Fruit fly (Drosophila melanogaster) whole organism, embryonic: Measurements from ENCODE around the gene Fit2.

Source experiments
- Ada2b ChIP-seq: fragments of 200-800 bp; sonication (Bioruptor generic); IDR thresholded peaks from 2 replicates; pipeline ENCODE4 v1.3.6; 2022; ENCODE audit warnings: missing biosample characterization, missing genetic modification characterization
- Antp ChIP-seq: fragments of 200-800 bp; sonication (Bioruptor generic); optimal IDR thresholded peaks from 3 replicates; lab custom pipeline; 2016; ENCODE audit warnings: missing biosample characterization, missing genetic modification characterization
- Bdp1 ChIP-seq: fragments of 200-800 bp; sonication (Bioruptor generic); optimal IDR thresholded peaks from 3 replicates; lab custom pipeline; 2016; ENCODE audit warnings: missing biosample characterization, missing genetic modification characterization
- Bteb2 ChIP-seq: fragments of 200-800 bp; sonication (Bioruptor generic); optimal IDR thresholded peaks from 2 replicates; lab custom pipeline; 2016; ENCODE audit warnings: missing biosample characterization, missing genetic modification characterization
- C15 ChIP-seq: fragments of 200-800 bp; sonication (Bioruptor generic); IDR thresholded peaks from 3 replicates; pipeline ENCODE4 v1.3.6; 2022; ENCODE audit warnings: missing biosample characterization, missing genetic modification characterization
- CG10209 ChIP-seq: fragments of 200-800 bp; sonication (Bioruptor generic); optimal IDR thresholded peaks from 3 replicates; lab custom pipeline; 2017; ENCODE audit warnings: missing biosample characterization, mild to moderate bottlenecking, missing genetic modification characterization, missing genetic modification reagents
- CG10366 ChIP-seq: fragments of 200-800 bp; sonication (Bioruptor generic); IDR thresholded peaks from 2 replicates; pipeline ENCODE4 v1.3.6; 2022; ENCODE audit warnings: missing biosample characterization, missing genetic modification characterization
- CG12391 ChIP-seq: fragments of 200-800 bp; sonication (Bioruptor generic); optimal IDR thresholded peaks from 3 replicates; lab custom pipeline; 2018; ENCODE audit warnings: missing biosample characterization, mild to moderate bottlenecking, missing genetic modification characterization, moderate library complexity
- CG15479 ChIP-seq: fragments of 200-800 bp; sonication (Bioruptor generic); optimal IDR thresholded peaks from 3 replicates; lab custom pipeline; 2019; ENCODE audit warnings: missing biosample characterization, mild to moderate bottlenecking, missing genetic modification characterization, moderate library complexity
- CG16813 ChIP-seq: fragments of 200-800 bp; sonication (Bioruptor generic); IDR thresholded peaks from 3 replicates; pipeline ENCODE4 v1.3.6; 2022; ENCODE audit warnings: missing biosample characterization, missing genetic modification characterization; ENCODE audit not compliant: partially characterized antibody
- CG17568 ChIP-seq: fragments of 200-800 bp; sonication (Bioruptor generic); optimal IDR thresholded peaks from 2 replicates; lab custom pipeline; 2018; ENCODE audit warnings: missing biosample characterization, mild to moderate bottlenecking, missing genetic modification characterization, moderate library complexity
- CG17829 ChIP-seq: fragments of 200-800 bp; optimal IDR thresholded peaks from 2 replicates; lab custom pipeline; 2019; ENCODE audit warnings: missing biosample characterization, mild to moderate bottlenecking, missing genetic modification characterization, moderate library complexity
- CG1832 ChIP-seq: fragments of 200-800 bp; sonication (Bioruptor generic); optimal IDR thresholded peaks from 2 replicates; lab custom pipeline; 2017; ENCODE audit warnings: missing biosample characterization, mild to moderate bottlenecking, missing genetic modification characterization, inconsistent platforms
- CG2129 ChIP-seq: fragments of 200-800 bp; sonication (Bioruptor generic); IDR thresholded peaks from 2 replicates; pipeline ENCODE4 v1.3.6; 2022; ENCODE audit warnings: missing biosample characterization, missing genetic modification characterization; ENCODE audit not compliant: partially characterized antibody
- CG2199 ChIP-seq: fragments of 200-800 bp; sonication (Bioruptor generic); IDR thresholded peaks from 3 replicates; pipeline ENCODE4 v1.3.6; 2022; ENCODE audit warnings: missing biosample characterization, missing genetic modification characterization
- CG30431 ChIP-seq: fragments of 200-800 bp; sonication (Bioruptor generic); optimal IDR thresholded peaks from 2 replicates; lab custom pipeline; 2017; ENCODE audit warnings: missing biosample characterization, missing genetic modification characterization
- CG31224 ChIP-seq: fragments of 200-800 bp; sonication (Bioruptor generic); IDR thresholded peaks from 2 replicates; pipeline ENCODE4 v1.3.6; 2022; ENCODE audit warnings: missing biosample characterization, missing genetic modification characterization
- CG31441 ChIP-seq: fragments of 200-800 bp; sonication (Bioruptor generic); IDR thresholded peaks from 2 replicates; pipeline ENCODE4 v1.3.6; 2022; ENCODE audit warnings: missing biosample characterization, missing genetic modification characterization
- CG3163 ChIP-seq: fragments of 200-800 bp; sonication (Bioruptor generic); optimal IDR thresholded peaks from 3 replicates; lab custom pipeline; 2016; ENCODE audit warnings: missing biosample characterization, missing genetic modification characterization
- CG33213 ChIP-seq: fragments of 200-800 bp; sonication (Bioruptor generic); optimal IDR thresholded peaks from 3 replicates; lab custom pipeline; 2016; ENCODE audit warnings: missing biosample characterization, missing genetic modification characterization
- CG34224 ChIP-seq: fragments of 200-800 bp; sonication (Bioruptor generic); IDR thresholded peaks from 3 replicates; pipeline ENCODE4 v1.3.6; 2022; ENCODE audit warnings: missing biosample characterization, missing genetic modification characterization; ENCODE audit not compliant: partially characterized antibody
- CG4617 ChIP-seq: fragments of 200-800 bp; sonication (Bioruptor generic); optimal IDR thresholded peaks from 3 replicates; lab custom pipeline; 2016; ENCODE audit warnings: missing biosample characterization, missing genetic modification characterization, borderline replicate concordance
- CG6272 ChIP-seq: fragments of 200-800 bp; sonication (Bioruptor generic); IDR thresholded peaks from 2 replicates; pipeline ENCODE4 v1.3.6; 2022; ENCODE audit warnings: missing biosample characterization, missing genetic modification characterization
- CG9437 ChIP-seq: fragments of 200-800 bp; sonication (Bioruptor generic); optimal IDR thresholded peaks from 2 replicates; lab custom pipeline; 2018; ENCODE audit warnings: missing biosample characterization, mild to moderate bottlenecking, missing genetic modification characterization
- CG9797 ChIP-seq: fragments of 200-800 bp; sonication (Bioruptor generic); optimal IDR thresholded peaks from 3 replicates; lab custom pipeline; 2018; ENCODE audit warnings: missing biosample characterization, mild to moderate bottlenecking, missing genetic modification characterization
- Dbx ChIP-seq: fragments of 200-800 bp; sonication (Bioruptor generic); IDR thresholded peaks from 3 replicates; pipeline ENCODE4 v1.3.6; 2022; ENCODE audit warnings: missing biosample characterization, missing genetic modification characterization
- Dp ChIP-seq: fragments of 200-800 bp; sonication (Bioruptor generic); optimal IDR thresholded peaks from 2 replicates; lab custom pipeline; 2018; ENCODE audit warnings: missing biosample characterization, mild to moderate bottlenecking, missing genetic modification characterization, moderate library complexity
- Drgx ChIP-seq: fragments of 200-800 bp; sonication (Bioruptor generic); IDR thresholded peaks from 2 replicates; pipeline ENCODE4 v1.3.6; 2022; ENCODE audit warnings: missing biosample characterization, missing genetic modification characterization
- E2f1 ChIP-seq: fragments of 200-800 bp; sonication (Bioruptor generic); IDR thresholded peaks from 2 replicates; pipeline ENCODE4 v1.3.6; 2022; ENCODE audit warnings: missing biosample characterization, missing genetic modification characterization
- Fer1 ChIP-seq: fragments of 200-800 bp; sonication (Bioruptor generic); optimal IDR thresholded peaks from 2 replicates; lab custom pipeline; 2017; ENCODE audit warnings: missing biosample characterization, mild to moderate bottlenecking, missing genetic modification characterization
- Fer3 ChIP-seq: fragments of 200-800 bp; sonication (Bioruptor generic); optimal IDR thresholded peaks from 2 replicates; lab custom pipeline; 2018; ENCODE audit warnings: missing biosample characterization, mild to moderate bottlenecking, missing genetic modification characterization, moderate library complexity
- HLH3B ChIP-seq: fragments of 200-800 bp; sonication (Bioruptor generic); IDR thresholded peaks from 2 replicates; pipeline ENCODE4 v1.3.6; 2022; ENCODE audit warnings: missing biosample characterization, missing genetic modification characterization
- Hr39 ChIP-seq: fragments of >200 bp; optimal IDR thresholded peaks from 2 replicates; lab custom pipeline; 2017
- Oli ChIP-seq: fragments of 200-800 bp; sonication (Bioruptor generic); optimal IDR thresholded peaks from 2 replicates; lab custom pipeline; 2018; ENCODE audit warnings: missing biosample characterization, mild to moderate bottlenecking, missing genetic modification characterization, moderate library complexity
- Optix ChIP-seq: fragments of 200-800 bp; sonication (Bioruptor generic); IDR thresholded peaks from 3 replicates; pipeline ENCODE4 v1.3.6; 2022; ENCODE audit warnings: missing biosample characterization, missing genetic modification characterization
- Trl ChIP-seq, 3 experiments: fragments of >200 bp in 2 of 3; fragments of 200-800 bp in 1 of 3; sonication (Bioruptor generic) in 1 of 3; optimal IDR thresholded peaks; 2 replicates in 1 of 3; 3 replicates in 2 of 3; lab custom pipeline; 2016 to 2017; ENCODE audit warnings: missing biosample characterization in 1 of 3, missing genetic modification characterization in 1 of 3
- amos ChIP-seq: fragments of 200-800 bp; sonication (Bioruptor generic); IDR thresholded peaks from 2 replicates; pipeline ENCODE4 v1.3.6; 2022; ENCODE audit warnings: missing biosample characterization, missing genetic modification characterization; ENCODE audit not compliant: partially characterized antibody
- dmrt11E ChIP-seq: fragments of 200-800 bp; sonication (Bioruptor generic); optimal IDR thresholded peaks from 3 replicates; lab custom pipeline; 2018; ENCODE audit warnings: missing biosample characterization, mild to moderate bottlenecking, missing genetic modification characterization, moderate library complexity
- gem ChIP-seq: fragments of 200-800 bp; sonication (Bioruptor generic); optimal IDR thresholded peaks from 2 replicates; lab custom pipeline; 2019; ENCODE audit warnings: missing biosample characterization, mild to moderate bottlenecking, missing genetic modification characterization, moderate library complexity
- kah ChIP-seq: fragments of 200-800 bp; sonication (Bioruptor generic); optimal IDR thresholded peaks from 2 replicates; lab custom pipeline; 2018; ENCODE audit warnings: missing biosample characterization, mild to moderate bottlenecking, missing genetic modification characterization
- klu ChIP-seq: fragments of 200-800 bp; sonication (Bioruptor generic); IDR thresholded peaks from 2 replicates; pipeline ENCODE4 v1.3.6; 2022; ENCODE audit warnings: missing biosample characterization, missing genetic modification characterization
- kni ChIP-seq: fragments of 200-800 bp; sonication (Bioruptor generic); optimal IDR thresholded peaks from 3 replicates; lab custom pipeline; 2017; ENCODE audit warnings: mild to moderate bottlenecking, missing biosample characterization, missing genetic modification reagents, missing genetic modification characterization
- nerfin-2 ChIP-seq: fragments of 200-800 bp; sonication (Bioruptor generic); IDR thresholded peaks from 2 replicates; pipeline ENCODE4 v1.3.6; 2022; ENCODE audit warnings: missing biosample characterization, missing genetic modification characterization; ENCODE audit not compliant: partially characterized antibody
- nom ChIP-seq: fragments of 200-800 bp; sonication (Bioruptor generic); optimal IDR thresholded peaks from 2 replicates; lab custom pipeline; 2017; ENCODE audit warnings: missing biosample characterization, missing genetic modification characterization, mild to moderate bottlenecking, moderate library complexity, missing genetic modification reagents
- pho ChIP-seq: fragments of 200-800 bp; sonication (Bioruptor generic); optimal IDR thresholded peaks from 2 replicates; lab custom pipeline; 2016; ENCODE audit warnings: missing biosample characterization, missing genetic modification characterization
- sim ChIP-seq: fragments of 200-800 bp; sonication (Bioruptor generic); IDR thresholded peaks from 2 replicates; pipeline ENCODE4 v1.3.6; 2022; ENCODE audit warnings: missing biosample characterization, missing genetic modification characterization
- sr ChIP-seq: fragments of 200-800 bp; sonication (Bioruptor generic); IDR thresholded peaks from 3 replicates; pipeline ENCODE4 v1.3.6; 2022; ENCODE audit warnings: missing biosample characterization, missing genetic modification characterization
- wek ChIP-seq: fragments of 200-800 bp; sonication (Bioruptor generic); optimal IDR thresholded peaks from 3 replicates; lab custom pipeline; 2018; ENCODE audit warnings: missing biosample characterization, mild to moderate bottlenecking, missing genetic modification characterization, moderate library complexity
- z ChIP-seq: fragments of 200-800 bp; sonication (Bioruptor generic); IDR thresholded peaks from 3 replicates; pipeline ENCODE4 v1.3.6; 2022; ENCODE audit warnings: missing biosample characterization, missing genetic modification characterization
- zfh2 ChIP-seq: fragments of 200-800 bp; sonication (Bioruptor generic); optimal IDR thresholded peaks from 2 replicates; lab custom pipeline; 2016; ENCODE audit warnings: missing biosample characterization, missing genetic modification characterization

Fit2 gene

DNA sequence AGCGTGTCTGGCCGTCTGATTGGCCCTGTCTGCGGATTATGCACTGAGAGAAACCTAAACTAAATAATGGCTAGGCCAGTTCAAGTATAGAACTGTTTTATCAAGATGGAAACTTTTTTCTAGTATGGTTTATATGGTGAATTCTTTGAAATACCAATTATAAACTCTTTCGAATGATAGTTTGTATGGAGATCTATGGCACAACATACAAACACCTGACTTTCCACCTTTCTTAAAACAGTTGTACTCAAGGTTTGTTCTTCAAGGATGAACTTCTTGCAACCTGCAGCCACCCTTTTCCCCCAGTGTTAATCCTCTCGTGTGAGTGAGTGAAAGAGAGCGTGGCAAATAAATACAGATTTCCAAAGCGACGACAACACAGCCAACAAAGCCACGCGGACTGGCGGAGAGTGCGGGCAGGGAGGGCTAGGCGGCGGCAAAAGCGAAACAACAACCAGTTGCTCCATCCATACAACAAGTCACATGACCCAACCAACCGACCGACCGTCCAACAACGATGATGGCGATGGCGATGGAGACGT, 19.8 kb upstream of the Fit2 start (continued):
- peak; percentile 92 for TF ChIP-seq pho (GFP tag; lab: Kevin White, UChicago)
- no peak for TF ChIP-seq CG16813
- peak; percentile 81 for TF ChIP-seq Optix (GFP tag; lab: Robert Waterston, UW)
- TF ChIP-seq sim (GFP tag; lab: Robert Waterston, UW): peak; percentile 50; the same call in 1 of the 2 replicates
- peak; percentile 89 for TF ChIP-seq nom (GFP tag; lab: Kevin White, UChicago)
- 0 out of 3 replicates have a peak, but pooled peaks have one; percentile 19 for TF ChIP-seq sr
- peak; percentile 28 for TF ChIP-seq CG1832
- TF ChIP-seq CG15479 (GFP tag; lab: Kevin White, UChicago): no peak
- TF ChIP-seq CG10366 (GFP tag; lab: Robert Waterston, UW): peak; percentile 83
- TF ChIP-seq Bdp1 (GFP tag; lab: Kevin White, UChicago): peak; percentile 61
- no peak for TF ChIP-seq CG2129 (GFP tag; lab: Robert Waterston, UW)
- no peak for TF ChIP-seq amos (GFP tag; lab: Robert Waterston, UW)
- no peak for TF ChIP-seq nerfin-2 (GFP tag; lab: Robert Waterston, UW)
- peak; percentile 93 for TF ChIP-seq Oli (tag; lab: Kevin White, UChicago)
- TF ChIP-seq Drgx: peak; percentile 73
- TF ChIP-seq CG10209 (GFP tag; lab: Kevin White, UChicago): peak; percentile 88
- peak; percentile 63 for TF ChIP-seq dmrt11E (tag; lab: Kevin White, UChicago)
- TF ChIP-seq Fer1 (GFP tag; lab: Kevin White, UChicago): peak; percentile 87
- TF ChIP-seq CG4617 (GFP tag; lab: Kevin White, UChicago): peak; percentile 48
- TF ChIP-seq wek: peak; percentile 38
- TF ChIP-seq Fer3: peak; percentile 75
- peak; percentile 80 for TF ChIP-seq E2f1 (GFP tag; lab: Robert Waterston, UW)
- no peak for TF ChIP-seq CG34224 (GFP tag; lab: Robert Waterston, UW)
- TF ChIP-seq Trl (optimal IDR thresholded peaks at IDR 0.05; lab: Kevin White, UChicago): peak in 1 of 2 experiments; percentile 13
- TF ChIP-seq Trl (GFP tag; optimal IDR thresholded peaks at IDR 0.05; lab: Kevin White, UChicago): peak; percentile 88
- peak; percentile 86 for TF ChIP-seq zfh2 (GFP tag; lab: Kevin White, UChicago)
- peak; percentile 76 for TF ChIP-seq CG3163 (GFP tag; lab: Kevin White, UChicago)
- peak; percentile 72 for TF ChIP-seq CG17568 (GFP tag; lab: Kevin White, UChicago)
- peak; percentile 88 for TF ChIP-seq HLH3B (GFP tag; lab: Robert Waterston, UW)
- TF ChIP-seq CG17829: peak; percentile 85
- TF ChIP-seq CG9437: peak; percentile 83
- no peak for TF ChIP-seq z (GFP tag; lab: Robert Waterston, UW)
- peak; percentile 59 for TF ChIP-seq CG30431 (GFP tag; lab: Kevin White, UChicago)
- TF ChIP-seq CG9797 (GFP tag; lab: Kevin White, UChicago): peak; percentile 18
- TF ChIP-seq Bteb2: peak; percentile 89
- TF ChIP-seq Dp (GFP tag; lab: Kevin White, UChicago): no peak
- TF ChIP-seq CG12391 (tag; lab: Kevin White, UChicago): peak; percentile 87
- TF ChIP-seq CG31224 (GFP tag; lab: Robert Waterston, UW): peak; percentile 75
- TF ChIP-seq klu: peak; percentile 79
- no peak for TF ChIP-seq Hr39 (lab: Kevin White, UChicago)
- TF ChIP-seq CG6272 (GFP tag; lab: Robert Waterston, UW): peak; percentile 79
- TF ChIP-seq kni (GFP tag; lab: Kevin White, UChicago): no peak
- peak; percentile 84 for TF ChIP-seq Ada2b
- peak; percentile 94 for TF ChIP-seq gem
- TF ChIP-seq Antp: peak; percentile 92
- peak; percentile 83 for TF ChIP-seq Dbx
- peak; percentile 85 for TF ChIP-seq C15
- no peak; the same call in 2 of the 3 replicates for TF ChIP-seq CG2199
- TF ChIP-seq CG31441: peak; percentile 84
- TF ChIP-seq kah (GFP tag; lab: Kevin White, UChicago): peak; percentile 57
- peak; percentile 77 for TF ChIP-seq CG33213
